Worm (Caenorhabditis elegans) whole organism, L3 larva: ENCODE results near the gene srbc-9.

Source experiments
- ceh-16 ChIP-seq: sonication (generic microtip); optimal IDR thresholded peaks from 2 replicates; lab custom pipeline; 2017; ENCODE audit warnings: missing biosample characterization, missing genetic modification characterization
- egl-27 ChIP-seq: sonication (generic microtip); optimal IDR thresholded peaks from 4 replicates; lab custom pipeline; 2017; ENCODE audit warnings: missing biosample characterization, missing genetic modification reagents, missing genetic modification characterization
- elt-1 ChIP-seq: fragments of 150-350 bp; optimal IDR thresholded peaks from 2 replicates; lab custom pipeline; 2014; ENCODE audit warnings: missing biosample characterization, missing genetic modification characterization
- nhr-23 ChIP-seq: fragments of 150-350 bp; optimal IDR thresholded peaks from 2 replicates; lab custom pipeline; 2014; ENCODE audit warnings: missing biosample characterization, missing genetic modification reagents, missing genetic modification characterization
- nhr-237 ChIP-seq: fragments of 150-350 bp; optimal IDR thresholded peaks from 2 replicates; lab custom pipeline; 2014; ENCODE audit warnings: missing biosample characterization, missing genetic modification characterization
- skn-1 ChIP-seq: fragments of 150-350 bp; optimal IDR thresholded peaks from 2 replicates; lab custom pipeline; 2014; ENCODE audit warnings: missing biosample characterization, missing genetic modification characterization
- unc-62 ChIP-seq: fragments of 150-350 bp; sonication (generic microtip); optimal IDR thresholded peaks from 4 replicates; lab custom pipeline; 2014; ENCODE audit warnings: missing biosample characterization, missing genetic modification reagents, missing genetic modification characterization
- ztf-11 ChIP-seq: fragments of 150-350 bp; optimal IDR thresholded peaks from 2 replicates; lab custom pipeline; 2014; ENCODE audit warnings: missing biosample characterization, missing genetic modification characterization

- TF ChIP-seq skn-1 (tag; lab: Kevin White, UChicago) (no peak), egl-27 (no peak), ceh-16 (tag; lab: Kevin White, UChicago) (no peak), unc-62 (GFP tag; lab: Kevin White, UChicago) (no peak), elt-1 (tag; lab: Kevin White, UChicago) (no peak), ztf-11 (tag; lab: Kevin White, UChicago) (no peak), nhr-23 (tag; lab: Kevin White, UChicago) (no peak), nhr-237 (tag; lab: Kevin White, UChicago) (no peak)
Measured at ce11 chrV:7449303-7449827, 40.9 kb downstream of the srbc-9 start, which contains the start of gene try-12.
